Worm (Caenorhabditis elegans) whole organism, L2 larva: ENCODE results near the gene cdk-1.

ENCODE experiments used
- Y55F3AM.14 ChIP-seq: fragments of 200-800 bp; sonication (Bioruptor generic); optimal IDR thresholded peaks from 2 replicates; lab custom pipeline; 2018; ENCODE audit warnings: mild to moderate bottlenecking, missing genetic modification characterization, missing compliant biosample characterization
- nhr-77 ChIP-seq: fragments of 150-350 bp; optimal IDR thresholded peaks from 2 replicates; lab custom pipeline; 2014; ENCODE audit warnings: missing biosample characterization, missing genetic modification characterization

DNA sequence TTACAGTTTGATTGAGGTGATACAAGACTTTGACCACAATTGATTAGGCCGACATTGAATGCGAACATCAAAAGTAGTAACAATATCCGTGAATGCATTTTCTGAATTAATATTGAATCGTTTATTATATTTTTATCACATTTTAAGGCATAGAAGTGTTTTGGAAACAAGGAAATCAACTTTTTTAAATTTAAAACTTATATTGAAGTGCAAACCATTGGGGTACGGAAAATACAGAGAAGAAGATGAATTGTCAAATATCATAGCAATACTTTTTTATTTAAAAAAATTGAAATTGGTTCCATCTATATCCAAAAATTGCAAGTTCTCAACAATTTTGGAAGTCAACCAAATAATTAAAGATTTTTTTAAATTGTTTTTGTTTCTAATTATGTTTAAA is 4.0 kb upstream of the cdk-1 start, which contains the start of gene T05G5.1:
- TF ChIP-seq nhr-77 (tag; lab: Kevin White, UChicago) (no peak), Y55F3AM.14 (GFP tag; lab: Kevin White, UChicago) (no peak)
